Fruit fly (Drosophila melanogaster) whole organism, wandering third instar larva: Measurements from ENCODE around the gene ClpP.
A peak's percentile ranks its signal among the peaks of the same experiment; 100 is the strongest.

Source experiments
- Abd-B ChIP-seq: fragments of >200 bp; optimal IDR thresholded peaks from 2 replicates; lab custom pipeline; 2017; ENCODE audit warnings: missing biosample characterization, missing genetic modification characterization
- CG32264 ChIP-seq: fragments of 200-800 bp; sonication (Bioruptor generic); optimal IDR thresholded peaks from 2 replicates; lab custom pipeline; 2016; ENCODE audit warnings: missing biosample characterization, missing genetic modification characterization
- CG9705 ChIP-seq: fragments of 200-800 bp; sonication (Bioruptor generic); optimal IDR thresholded peaks from 2 replicates; lab custom pipeline; 2018; ENCODE audit warnings: missing biosample characterization, mild to moderate bottlenecking, missing genetic modification characterization
- CrebA ChIP-seq: fragments of 200-800 bp; sonication (Bioruptor generic); optimal IDR thresholded peaks from 2 replicates; lab custom pipeline; 2016; ENCODE audit warnings: missing biosample characterization, mild to moderate bottlenecking, missing genetic modification characterization, borderline replicate concordance
- Dfd ChIP-seq: fragments of >200 bp; optimal IDR thresholded peaks from 2 replicates; lab custom pipeline; 2017; ENCODE audit warnings: missing biosample characterization, missing genetic modification characterization
- Dif ChIP-seq: fragments of 200-275, 200-300 bp; sonication (Bioruptor generic); optimal IDR thresholded peaks from 2 replicates; lab custom pipeline; 2018; ENCODE audit warnings: missing biosample characterization, missing genetic modification characterization; ENCODE audit not compliant: partially characterized antibody
- GATAd ChIP-seq: sonication (Bioruptor generic); optimal IDR thresholded peaks from 2 replicates; lab custom pipeline; 2016; ENCODE audit warnings: missing biosample characterization, missing genetic modification characterization
- HLH106 ChIP-seq: fragments of 200-800 bp; optimal IDR thresholded peaks from 3 replicates; lab custom pipeline; 2019; ENCODE audit warnings: missing biosample characterization, mild to moderate bottlenecking, missing genetic modification characterization, moderate library complexity
- Hnf4 ChIP-seq: fragments of 200-800 bp; sonication (Bioruptor generic); optimal IDR thresholded peaks from 2 replicates; lab custom pipeline; 2016; ENCODE audit warnings: missing biosample characterization, mild to moderate bottlenecking, missing genetic modification characterization
- Hr78 ChIP-seq: fragments of >200 bp; optimal IDR thresholded peaks from 2 replicates; lab custom pipeline; 2017; ENCODE audit warnings: missing biosample characterization, missing genetic modification characterization
- Hr83 ChIP-seq: fragments of 200-300 bp; sonication (Bioruptor generic); optimal IDR thresholded peaks from 2 replicates; lab custom pipeline; 2016; ENCODE audit warnings: missing biosample characterization, mild to moderate bottlenecking, missing genetic modification characterization, moderate library complexity; ENCODE audit not compliant: poor library complexity, severe bottlenecking
- Jra ChIP-seq: sonication (Bioruptor generic); optimal IDR thresholded peaks from 2 replicates; lab custom pipeline; 2016; ENCODE audit warnings: missing biosample characterization, missing genetic modification characterization
- Mio ChIP-seq: sonication (Bioruptor generic); optimal IDR thresholded peaks from 2 replicates; lab custom pipeline; 2016; ENCODE audit warnings: missing biosample characterization, missing genetic modification characterization
- Myc ChIP-seq: fragments of >200 bp; optimal IDR thresholded peaks from 2 replicates; lab custom pipeline; 2017
- N ChIP-seq: fragments of >200 bp; optimal IDR thresholded peaks from 2 replicates; lab custom pipeline; 2018; ENCODE audit warnings: missing biosample characterization, missing external identifiers, missing genetic modification characterization
- OdsH ChIP-seq: fragments of 200-800 bp; sonication (Bioruptor generic); optimal IDR thresholded peaks from 2 replicates; lab custom pipeline; 2016; ENCODE audit warnings: missing biosample characterization, mild to moderate bottlenecking, missing genetic modification characterization
- Rel ChIP-seq, 2 experiments: fragments of 200-800 bp; sonication (Bioruptor generic) in 1 of 2; optimal IDR thresholded peaks; 2 replicates in 1 of 2; 3 replicates in 1 of 2; lab custom pipeline; 2016 to 2019; ENCODE audit warnings: mild to moderate bottlenecking in 2 of 2, missing biosample characterization in 2 of 2, missing genetic modification characterization in 2 of 2, moderate library complexity in 1 of 2
- Sp1 ChIP-seq: fragments of 200-800 bp; sonication (Bioruptor generic); optimal IDR thresholded peaks from 3 replicates; lab custom pipeline; 2019; ENCODE audit warnings: missing biosample characterization, mild to moderate bottlenecking, missing genetic modification characterization, moderate library complexity
- Vsx2 ChIP-seq: fragments of 200-300, 225-300 bp; sonication (Bioruptor generic); optimal IDR thresholded peaks from 2 replicates; lab custom pipeline; 2018; ENCODE audit warnings: missing biosample characterization, missing genetic modification characterization; ENCODE audit not compliant: partially characterized antibody
- br ChIP-seq: fragments of 200-800 bp; sonication (Bioruptor generic); optimal IDR thresholded peaks from 2 replicates; lab custom pipeline; 2016; ENCODE audit warnings: missing biosample characterization, missing genetic modification characterization
- brk ChIP-seq: fragments of 200-800 bp; sonication (Bioruptor generic); optimal IDR thresholded peaks from 2 replicates; lab custom pipeline; 2016; ENCODE audit warnings: missing biosample characterization, mild to moderate bottlenecking, missing genetic modification characterization
- dl ChIP-seq, 2 experiments: fragments of 175-275, 200-275 bp in 1 of 2; fragments of 200-275 bp in 1 of 2; sonication (Bioruptor generic); optimal IDR thresholded peaks; lab custom pipeline; 2018; ENCODE audit warnings: mild to moderate bottlenecking in 2 of 2, missing biosample characterization in 2 of 2, missing genetic modification characterization in 2 of 2, moderate library complexity in 2 of 2; ENCODE audit not compliant: partially characterized antibody in 2 of 2, insufficient read depth in 1 of 2
- dmrt93B ChIP-seq: fragments of 200-800 bp; sonication (Bioruptor generic); optimal IDR thresholded peaks from 2 replicates; lab custom pipeline; 2018; ENCODE audit warnings: missing biosample characterization, mild to moderate bottlenecking, missing genetic modification characterization
- dsf ChIP-seq: sonication (Bioruptor generic); optimal IDR thresholded peaks from 2 replicates; lab custom pipeline; 2016; ENCODE audit warnings: missing biosample characterization, missing genetic modification characterization, borderline replicate concordance
- ey ChIP-seq: fragments of 200-800 bp; sonication (Bioruptor generic); optimal IDR thresholded peaks from 2 replicates; lab custom pipeline; 2016; ENCODE audit warnings: missing biosample characterization, missing genetic modification characterization
- foxo ChIP-seq, 2 experiments: fragments of 200-800 bp; sonication (Bioruptor generic); optimal IDR thresholded peaks; 2 replicates in 1 of 2; 3 replicates in 1 of 2; lab custom pipeline; 2016 to 2017; ENCODE audit warnings: missing biosample characterization in 2 of 2, missing genetic modification characterization in 2 of 2
- fru ChIP-seq: fragments of 200-800 bp; sonication (Bioruptor generic); optimal IDR thresholded peaks from 3 replicates; lab custom pipeline; 2016; ENCODE audit warnings: missing biosample characterization, mild to moderate bottlenecking, missing genetic modification characterization
- h ChIP-seq: fragments of 200-800 bp; sonication (Bioruptor generic); optimal IDR thresholded peaks from 3 replicates; lab custom pipeline; 2016; ENCODE audit warnings: missing biosample characterization, mild to moderate bottlenecking, missing genetic modification characterization
- jim ChIP-seq: fragments of 175-275, 200-325 bp; sonication (Bioruptor generic); optimal IDR thresholded peaks from 2 replicates; lab custom pipeline; 2016; ENCODE audit warnings: missing biosample characterization, mild to moderate bottlenecking, missing genetic modification characterization
- lola ChIP-seq: fragments of >200 bp; optimal IDR thresholded peaks from 2 replicates; lab custom pipeline; 2017; ENCODE audit warnings: missing biosample characterization, missing genetic modification characterization
- pan ChIP-seq: fragments of >200 bp; optimal IDR thresholded peaks from 2 replicates; lab custom pipeline; 2017
- psq ChIP-seq: fragments of 200-800 bp; sonication (Bioruptor generic); optimal IDR thresholded peaks from 3 replicates; lab custom pipeline; 2017; ENCODE audit warnings: missing biosample characterization, mild to moderate bottlenecking, missing genetic modification characterization, moderate library complexity
- rgr ChIP-seq: fragments of 200-800 bp; sonication (Bioruptor generic); optimal IDR thresholded peaks from 3 replicates; lab custom pipeline; 2016; ENCODE audit warnings: missing biosample characterization, mild to moderate bottlenecking, missing genetic modification characterization
- sage ChIP-seq: fragments of 200-800 bp; sonication (Bioruptor generic); optimal IDR thresholded peaks from 2 replicates; lab custom pipeline; 2016; ENCODE audit warnings: missing biosample characterization, mild to moderate bottlenecking, missing genetic modification characterization
- sv ChIP-seq: fragments of 200-800 bp; sonication (Bioruptor generic); optimal IDR thresholded peaks from 3 replicates; lab custom pipeline; 2016; ENCODE audit warnings: missing biosample characterization, missing genetic modification characterization
- tai ChIP-seq: sonication (Bioruptor generic); optimal IDR thresholded peaks from 2 replicates; lab custom pipeline; 2016; ENCODE audit warnings: missing biosample characterization, missing genetic modification characterization
- usp ChIP-seq: fragments of >200 bp; optimal IDR thresholded peaks from 2 replicates; lab custom pipeline; 2017; ENCODE audit warnings: missing biosample characterization, missing genetic modification characterization
- woc ChIP-seq: sonication (Bioruptor generic); optimal IDR thresholded peaks from 2 replicates; lab custom pipeline; 2016; ENCODE audit warnings: missing biosample characterization, mild to moderate bottlenecking, missing genetic modification characterization

Gene ClpP

DNA sequence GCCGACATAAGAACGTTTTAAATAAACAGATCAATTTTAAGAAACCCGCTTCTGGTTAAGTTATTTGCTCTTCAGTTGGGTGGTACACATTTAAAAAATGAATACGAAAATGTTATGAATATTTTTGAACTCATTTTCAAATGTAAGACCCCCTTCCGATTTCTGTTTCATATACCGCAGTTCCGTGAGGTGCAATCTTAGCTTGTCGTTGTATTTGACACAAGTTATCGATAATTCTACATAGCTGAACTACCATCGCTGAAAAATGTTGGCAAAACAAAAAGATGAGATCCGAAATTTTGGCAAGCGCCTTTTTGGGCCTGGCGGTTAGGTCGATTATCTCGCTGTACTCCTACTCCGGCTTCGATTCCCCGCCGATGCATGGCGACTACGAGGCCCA, 23.3 kb downstream of the ClpP start, which contains the start of gene gny:
Gene gny (plus strand): TSS at position 239 of the 400 bp plus-strand sequence.
- TF ChIP-seq usp (GFP tag; lab: Kevin White, UChicago): no peak
- no peak for TF ChIP-seq Rel (GFP tag; optimal IDR thresholded peaks at IDR 0.05; lab: Kevin White, UChicago)
- TF ChIP-seq Rel (tag; optimal IDR thresholded peaks at IDR 0.05; lab: Kevin White, UChicago): peak; percentile 1
- no peak for TF ChIP-seq GATAd (GFP tag; lab: Kevin White, UChicago)
- TF ChIP-seq Abd-B (GFP tag; lab: Kevin White, UChicago): no peak

DNA sequence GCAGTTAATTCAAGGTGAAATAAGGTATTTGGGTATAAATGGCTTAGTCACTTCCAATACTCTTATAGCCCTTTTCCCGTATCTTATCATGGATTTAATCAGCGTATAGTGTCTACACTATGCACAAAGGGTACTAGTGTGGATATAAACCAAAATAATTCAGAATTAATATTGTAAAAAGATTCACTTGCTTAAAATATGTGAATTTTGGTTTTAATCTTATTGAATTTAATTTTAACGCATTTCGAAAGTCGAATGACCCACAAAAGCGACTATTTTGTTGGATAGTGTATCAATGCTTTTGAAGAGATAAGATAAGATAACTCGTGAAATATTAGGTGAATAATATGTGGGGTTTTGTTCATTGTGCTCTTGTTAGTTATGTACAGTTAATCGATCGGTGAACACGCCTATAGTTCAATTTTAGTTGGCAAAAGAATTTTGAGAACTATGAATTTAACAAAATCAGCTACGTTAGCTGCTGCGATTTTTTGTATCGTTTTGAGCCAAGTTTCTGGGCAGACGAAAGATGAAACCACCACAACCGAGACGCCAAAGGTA, 25.4 kb downstream of the ClpP start, which contains the start of gene CG5096:
Gene CG5096 (plus strand): TSS at position 374 of the 561 bp plus-strand sequence.
- no peak for TF ChIP-seq pan (lab: Kevin White, UChicago)
- no peak for TF ChIP-seq jim
- peak; percentile 11 for TF ChIP-seq tai (GFP tag; lab: Kevin White, UChicago)
- TF ChIP-seq Mio (GFP tag; lab: Kevin White, UChicago): no peak
- TF ChIP-seq h (GFP tag; lab: Kevin White, UChicago): peak; percentile 91
- no peak for TF ChIP-seq br (GFP tag; lab: Kevin White, UChicago)
- TF ChIP-seq usp (GFP tag; lab: Kevin White, UChicago): no peak
- TF ChIP-seq CG32264 (GFP tag; lab: Kevin White, UChicago): peak; percentile 33
- no peak for TF ChIP-seq Myc (lab: Kevin White, UChicago)
- peak; percentile 85 for TF ChIP-seq rgr (GFP tag; lab: Kevin White, UChicago)
- peak; percentile 80 for TF ChIP-seq Sp1
- peak; percentile 59 for TF ChIP-seq psq (GFP tag; lab: Kevin White, UChicago)
- TF ChIP-seq dsf (GFP tag; lab: Kevin White, UChicago): peak; percentile 4
- no peak for TF ChIP-seq Dif
- peak; percentile 31 for TF ChIP-seq Jra (GFP tag; lab: Kevin White, UChicago)
- peak; percentile 56 for TF ChIP-seq woc
- no peak for TF ChIP-seq Vsx2
- TF ChIP-seq ey: peak; percentile 80
- TF ChIP-seq fru (GFP tag; lab: Kevin White, UChicago): peak; percentile 90
- no peak for TF ChIP-seq CrebA
- TF ChIP-seq sv (GFP tag; lab: Kevin White, UChicago): peak; percentile 77
- peak; percentile 38 for TF ChIP-seq sage (GFP tag; lab: Kevin White, UChicago)
- TF ChIP-seq Rel (GFP tag; optimal IDR thresholded peaks at IDR 0.05; lab: Kevin White, UChicago): no peak
- peak; percentile 96 for TF ChIP-seq Rel (tag; optimal IDR thresholded peaks at IDR 0.05; lab: Kevin White, UChicago)
- no peak for TF ChIP-seq dl (GFP tag; optimal IDR thresholded peaks at IDR 0.05; lab: Kevin White, UChicago; ENCODE audit: insufficient read depth in 1 of 2, partially characterized antibody in 2 of 2)
- TF ChIP-seq N (GFP tag; lab: Kevin White, UChicago): no peak
- TF ChIP-seq Hnf4: peak; percentile 67
- no peak for TF ChIP-seq CG9705 (GFP tag; lab: Kevin White, UChicago)
- TF ChIP-seq dmrt93B: no peak
- no peak for TF ChIP-seq Hr83
- TF ChIP-seq HLH106 (tag; lab: Kevin White, UChicago): peak; percentile 74
- TF ChIP-seq brk (GFP tag; lab: Kevin White, UChicago): peak; percentile 69
- peak; percentile 84 for TF ChIP-seq OdsH (GFP tag; lab: Kevin White, UChicago)
- no peak for TF ChIP-seq lola (GFP tag; lab: Kevin White, UChicago)
- peak; percentile 49 to 87 for TF ChIP-seq foxo (GFP tag; optimal IDR thresholded peaks at IDR 0.05; lab: Kevin White, UChicago)
- TF ChIP-seq GATAd (GFP tag; lab: Kevin White, UChicago): no peak
- TF ChIP-seq Hr78 (GFP tag; lab: Kevin White, UChicago): no peak
- TF ChIP-seq Dfd (GFP tag; lab: Kevin White, UChicago): no peak
- TF ChIP-seq Abd-B (GFP tag; lab: Kevin White, UChicago): no peak
